Worm (Caenorhabditis elegans) whole organism, midembryonic: Measurements from ENCODE around the gene B0303.7.

ENCODE experiments used
- cog-1 ChIP-seq: sonication (generic microtip); optimal IDR thresholded peaks from 2 replicates; lab custom pipeline; 2016; ENCODE audit warnings: missing genetic modification characterization, missing compliant biosample characterization
- flt-1 ChIP-seq: fragments of 200-800 bp; sonication (Bioruptor generic); IDR thresholded peaks from 2 replicates; pipeline ENCODE4 v1.3.6; 2022; ENCODE audit warnings: missing genetic modification characterization, missing compliant biosample characterization
- med-1 ChIP-seq: sonication (generic microtip); optimal IDR thresholded peaks from 2 replicates; lab custom pipeline; 2017; ENCODE audit warnings: missing genetic modification characterization, mild to moderate bottlenecking, missing compliant biosample characterization, antibody characterized with exemption, missing genetic modification reagents; ENCODE audit not compliant: insufficient read depth
- ref-1 ChIP-seq: fragments of 200-800 bp; sonication (Bioruptor generic); conservative IDR thresholded peaks from 2 replicates; pipeline ENCODE4 v1.3.6; 2022; ENCODE audit warnings: missing genetic modification reagents, missing genetic modification characterization, missing compliant biosample characterization
- ztf-23 ChIP-seq: fragments of 200-800 bp; sonication (Bioruptor generic); IDR thresholded peaks from 2 replicates; pipeline ENCODE4 v1.3.6; 2022; ENCODE audit warnings: missing genetic modification reagents, missing genetic modification characterization, missing compliant biosample characterization

DNA sequence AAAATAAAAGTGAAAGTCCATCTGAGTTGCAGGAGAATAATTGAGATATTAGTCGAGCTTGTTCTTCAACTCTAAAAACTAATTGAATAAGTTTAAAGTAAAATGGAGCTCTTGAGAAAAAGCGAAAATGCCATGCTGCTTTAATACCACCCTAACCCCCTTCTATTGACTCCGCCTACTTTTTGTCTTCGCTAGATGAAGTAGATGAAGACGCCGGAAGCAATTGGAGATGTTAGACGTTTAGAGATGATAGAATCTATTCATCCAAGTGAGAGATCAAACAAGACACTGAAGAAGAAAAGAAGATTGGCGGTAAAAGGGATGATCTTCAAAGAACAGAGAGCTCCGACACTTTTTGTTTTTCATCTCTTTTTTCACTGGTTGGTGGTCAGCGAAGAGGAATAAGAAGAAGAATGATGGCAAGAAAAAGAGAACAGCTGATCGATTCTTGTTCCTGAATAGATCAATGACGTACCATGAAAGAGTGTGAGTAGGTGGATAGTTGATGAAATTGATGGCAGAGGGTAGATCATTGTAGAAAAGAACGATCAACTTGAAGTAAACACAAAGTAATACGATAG lies 38.9 kb upstream of the B0303.7 start:
- no peak for TF ChIP-seq flt-1 (GFP tag; lab: Robert Waterston, UW)
- no peak for TF ChIP-seq med-1 (GFP tag; lab: Kevin White, UChicago)
- TF ChIP-seq ztf-23, result no peak
- no peak for TF ChIP-seq cog-1 (tag; lab: Kevin White, UChicago)
- TF ChIP-seq ref-1 (GFP tag; lab: Robert Waterston, UW), result no peak
